Worm (Caenorhabditis elegans): ENCODE measurements around the gene F41C3.11.

The F41C3.11 gene

DNA sequence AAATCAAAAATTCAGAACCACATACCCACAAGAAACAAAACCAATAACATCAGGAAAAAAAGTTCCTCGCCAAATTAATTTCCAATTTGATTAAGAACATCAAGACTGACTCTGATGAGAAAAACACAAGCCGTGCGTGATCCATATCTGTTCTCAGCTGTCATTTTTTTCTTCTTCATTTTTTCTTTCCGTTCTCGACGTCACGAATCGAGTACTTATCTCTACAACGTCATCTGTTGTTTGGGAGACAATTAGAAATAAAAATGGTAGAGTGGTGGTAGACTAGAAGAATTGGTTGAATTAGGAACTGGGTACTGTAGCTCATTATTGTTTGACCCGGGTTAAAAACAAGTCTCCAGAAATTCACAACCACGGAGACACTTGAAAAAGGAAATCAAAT is 27.3 kb upstream of the F41C3.11 start:
- TF ChIP-seq hlh-17 (GFP tag; optimal IDR thresholded peaks at IDR 0.05; ENCODE audit: borderline replicate concordance) (no peak), nhr-237 (tag; optimal IDR thresholded peaks at IDR 0.05) (no peak), pqm-1 (tag; optimal IDR thresholded peaks at IDR 0.05) (no peak), lsy-2 (tag; optimal IDR thresholded peaks at IDR 0.05) (peak in 1 of 2 experiments; percentile 38), lir-3 (tag; optimal IDR thresholded peaks at IDR 0.05; ENCODE audit: poor library complexity) (no peak), nhr-19 (GFP tag; conservative IDR thresholded peaks at IDR 0.05) (no peak), irx-1 (tag; optimal IDR thresholded peaks at IDR 0.05) (no peak), unc-130 (tag; optimal IDR thresholded peaks at IDR 0.05) (no peak), blmp-1 (tag; optimal IDR thresholded peaks at IDR 0.05) (peak; percentile 36), nhr-85 (tag) (peak; percentile 93), snu-23 (GFP tag; optimal IDR thresholded peaks at IDR 0.05) (peak; percentile 9), ceh-90 (tag; optimal IDR thresholded peaks at IDR 0.05) (no peak), mep-1 (tag; optimal IDR thresholded peaks at IDR 0.05) (no peak), nhr-71 (tag; optimal IDR thresholded peaks at IDR 0.05) (peak; percentile 31), nhr-84 (tag; optimal IDR thresholded peaks at IDR 0.05) (no peak), lin-14 (GFP tag; optimal IDR thresholded peaks at IDR 0.05) (peak; percentile 37), nhr-20 (tag; optimal IDR thresholded peaks at IDR 0.05) (peak; percentile 48), lin-35 (GFP tag; optimal IDR thresholded peaks at IDR 0.05) (peak in 1 of 2 experiments; percentile 4)

DNA sequence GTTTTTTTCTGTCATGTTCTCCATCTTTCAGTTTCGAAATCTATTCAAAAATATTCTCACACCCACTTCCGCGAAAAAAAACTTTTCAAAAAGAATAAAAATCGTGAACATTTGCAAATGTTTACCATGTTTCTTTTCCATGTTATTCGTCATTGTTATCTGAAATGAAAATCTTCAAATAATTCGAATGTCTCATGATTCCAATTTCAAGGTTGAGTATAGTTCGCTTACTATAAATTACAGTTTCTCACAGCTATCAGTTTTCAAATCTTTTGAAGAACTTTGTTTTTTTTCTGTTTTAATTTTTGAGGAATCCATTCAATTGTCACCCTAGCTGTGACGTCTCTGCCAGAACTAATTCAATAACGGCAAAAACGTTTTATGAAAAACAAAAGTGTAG is 26.1 kb upstream of the F41C3.11 start:
- no peak for TF ChIP-seq C34B4.2 (tag; optimal IDR thresholded peaks at IDR 0.05)
- peak; percentile 13 for TF ChIP-seq nhr-71 (tag; optimal IDR thresholded peaks at IDR 0.05)
- no peak for TF ChIP-seq grh-1 (GFP tag; IDR thresholded peaks at IDR 0.05)
- TF ChIP-seq egl-13 (tag; optimal IDR thresholded peaks at IDR 0.05): no peak
- no peak for TF ChIP-seq mef-2 (tag; optimal IDR thresholded peaks at IDR 0.05)
- no peak for TF ChIP-seq ceh-82 (tag; optimal IDR thresholded peaks at IDR 0.05)
- TF ChIP-seq nhr-20 (tag; optimal IDR thresholded peaks at IDR 0.05): peak; percentile 50
- no peak for TF ChIP-seq fkh-10 (GFP tag; optimal IDR thresholded peaks at IDR 0.05)
- no peak for TF ChIP-seq sup-37 (GFP tag; optimal IDR thresholded peaks at IDR 0.05)
- no peak for TF ChIP-seq skn-1 (tag; optimal IDR thresholded peaks at IDR 0.05)
- TF ChIP-seq ztf-4 (tag; optimal IDR thresholded peaks at IDR 0.05): no peak
- TF ChIP-seq lin-14 (GFP tag; optimal IDR thresholded peaks at IDR 0.05): peak; percentile 53
- peak; percentile 91 for TF ChIP-seq nhr-85 (tag)
- no peak for TF ChIP-seq fkh-4 (tag; optimal IDR thresholded peaks at IDR 0.05; ENCODE audit: borderline replicate concordance)
- TF ChIP-seq jun-1 (tag; optimal IDR thresholded peaks at IDR 0.05): no peak
- no peak for TF ChIP-seq pag-3 (tag; optimal IDR thresholded peaks at IDR 0.05; ENCODE audit: borderline replicate concordance, insufficient read depth)
- no peak for TF ChIP-seq tbx-2 (tag; optimal IDR thresholded peaks at IDR 0.05)
- TF ChIP-seq pax-3 (tag; optimal IDR thresholded peaks at IDR 0.05): no peak
- no peak for TF ChIP-seq isw-1 (GFP tag; IDR thresholded peaks at IDR 0.05)
- no peak for TF ChIP-seq mdl-1 (tag; optimal IDR thresholded peaks at IDR 0.05)
- TF ChIP-seq swsn-7 (tag; optimal IDR thresholded peaks at IDR 0.05): no peak
- no peak for TF ChIP-seq C04F5.9 (tag; optimal IDR thresholded peaks at IDR 0.05)

DNA sequence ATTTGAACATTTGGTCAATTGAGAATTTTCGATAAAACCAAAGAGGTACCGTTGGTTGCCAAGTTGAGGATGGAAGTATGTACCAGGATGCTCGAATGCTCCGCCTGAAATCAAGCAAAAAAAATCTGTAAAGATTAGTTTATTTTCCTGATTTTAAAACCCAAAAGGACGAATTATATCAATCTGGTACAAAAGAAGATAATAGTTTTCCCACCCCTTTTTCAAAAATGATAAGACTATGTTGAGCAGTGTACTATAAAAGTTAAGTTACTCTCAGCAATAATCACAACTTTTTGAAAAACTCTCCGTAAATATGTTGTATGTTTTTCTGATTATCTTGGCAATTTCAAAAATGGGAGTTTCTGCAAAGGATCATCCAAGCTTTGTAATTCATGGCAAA is 24.7 kb upstream of the F41C3.11 start, which contains the start of gene F26G1.3:
Gene F26G1.3, plus strand, starts transcription at position 301 of the 400 bp plus-strand sequence.
- TF ChIP-seq irx-1 (tag; optimal IDR thresholded peaks at IDR 0.05): no peak
- TF ChIP-seq aha-1 (tag; optimal IDR thresholded peaks at IDR 0.05): no peak
- no peak for TF ChIP-seq Y116A8C.19 (tag; optimal IDR thresholded peaks at IDR 0.05; ENCODE audit: borderline replicate concordance)
- TF ChIP-seq sup-37 (GFP tag; optimal IDR thresholded peaks at IDR 0.05): no peak
- TF ChIP-seq ceh-63 (GFP tag; optimal IDR thresholded peaks at IDR 0.05): no peak
